Worm (Caenorhabditis elegans) whole organism, L3 larva: Measurements from ENCODE around the gene srh-147.
"Not testable (repeated sequence)": the region's sequence is repeated elsewhere in the genome, so short reads cannot be mapped to it uniquely, and the experiment has no call there.

Source experiments
- ZK546.5 ChIP-seq: sonication (generic microtip); optimal IDR thresholded peaks from 2 replicates; lab custom pipeline; 2017; ENCODE audit warnings: missing biosample characterization, missing genetic modification characterization
- aly-2 ChIP-seq: fragments of 150-350 bp; optimal IDR thresholded peaks from 2 replicates; lab custom pipeline; 2014; ENCODE audit warnings: missing biosample characterization, missing genetic modification characterization
- ama-1 ChIP-seq: fragments of 150-350 bp; optimal IDR thresholded peaks from 2 replicates; lab custom pipeline; 2018
- ceh-28 ChIP-seq: fragments of 150-350 bp; optimal IDR thresholded peaks from 2 replicates; lab custom pipeline; 2014; ENCODE audit warnings: missing biosample characterization, missing genetic modification reagents, missing genetic modification characterization
- ceh-82 ChIP-seq: fragments of 150-350 bp; optimal IDR thresholded peaks from 2 replicates; lab custom pipeline; 2014; ENCODE audit warnings: missing biosample characterization, missing genetic modification characterization
- ceh-9 ChIP-seq: sonication (generic microtip); optimal IDR thresholded peaks from 2 replicates; lab custom pipeline; 2018; ENCODE audit warnings: missing biosample characterization, missing genetic modification characterization
- daf-12 ChIP-seq: fragments of 150-350 bp; optimal IDR thresholded peaks from 2 replicates; lab custom pipeline; 2014; ENCODE audit warnings: missing biosample characterization, missing genetic modification reagents, missing genetic modification characterization
- egl-27 ChIP-seq: sonication (generic microtip); optimal IDR thresholded peaks from 4 replicates; lab custom pipeline; 2017; ENCODE audit warnings: missing biosample characterization, missing genetic modification reagents, missing genetic modification characterization
- egl-5 ChIP-seq: fragments of 150-350 bp; optimal IDR thresholded peaks from 2 replicates; lab custom pipeline; 2017; ENCODE audit warnings: missing biosample characterization, missing genetic modification reagents, missing genetic modification characterization, inconsistent platforms
- elt-1 ChIP-seq: fragments of 150-350 bp; optimal IDR thresholded peaks from 2 replicates; lab custom pipeline; 2014; ENCODE audit warnings: missing biosample characterization, missing genetic modification characterization
- elt-3 ChIP-seq, 3 experiments: fragments of 150-350 bp in 1 of 3; sonication (generic microtip) in 2 of 3; optimal IDR thresholded peaks; 2 replicates in 2 of 3; 4 replicates in 1 of 3; lab custom pipeline; 2014 to 2017; ENCODE audit warnings: missing biosample characterization in 3 of 3, missing genetic modification characterization in 3 of 3
- eor-1 ChIP-seq, 2 experiments: fragments of 150-350 bp; optimal IDR thresholded peaks; 2 replicates each; lab custom pipeline; 2014 to 2018; ENCODE audit warnings: missing biosample characterization in 2 of 2, missing genetic modification characterization in 2 of 2
- fkh-10 ChIP-seq: sonication (generic microtip); optimal IDR thresholded peaks from 2 replicates; lab custom pipeline; 2017; ENCODE audit warnings: missing biosample characterization, missing genetic modification reagents, missing genetic modification characterization
- fos-1 ChIP-seq: fragments of 150-350 bp; optimal IDR thresholded peaks from 2 replicates; lab custom pipeline; 2014; ENCODE audit warnings: missing biosample characterization, missing genetic modification characterization
- jun-1 ChIP-seq: fragments of 150-350 bp; optimal IDR thresholded peaks from 2 replicates; lab custom pipeline; 2014; ENCODE audit warnings: missing biosample characterization, missing genetic modification reagents, missing genetic modification characterization
- lin-15B ChIP-seq: fragments of 150-350 bp; optimal IDR thresholded peaks from 2 replicates; lab custom pipeline; 2014; ENCODE audit warnings: missing biosample characterization, missing genetic modification characterization
- lin-39 ChIP-seq: fragments of 150-350 bp; optimal IDR thresholded peaks from 2 replicates; lab custom pipeline; 2018; ENCODE audit warnings: missing biosample characterization, missing genetic modification reagents, missing genetic modification characterization
- lsy-12 ChIP-seq: sonication (generic microtip); optimal IDR thresholded peaks from 2 replicates; lab custom pipeline; 2016; ENCODE audit warnings: mild to moderate bottlenecking, missing genetic modification characterization, missing compliant biosample characterization
- mml-1 ChIP-seq: fragments of 150-350 bp; sonication (generic microtip); optimal IDR thresholded peaks from 3 replicates; lab custom pipeline; 2014; ENCODE audit warnings: missing biosample characterization, missing genetic modification characterization
- nfya-1 ChIP-seq: sonication (generic microtip); optimal IDR thresholded peaks from 2 replicates; lab custom pipeline; 2017; ENCODE audit warnings: missing genetic modification characterization, mild to moderate bottlenecking, missing compliant biosample characterization, antibody characterized with exemption, moderate library complexity; ENCODE audit not compliant: insufficient read depth
- nhr-11 ChIP-seq: fragments of 150-350 bp; optimal IDR thresholded peaks from 2 replicates; lab custom pipeline; 2014; ENCODE audit warnings: missing biosample characterization, missing genetic modification characterization
- nhr-12 ChIP-seq: fragments of 150-350 bp; optimal IDR thresholded peaks from 2 replicates; lab custom pipeline; 2014; ENCODE audit warnings: missing biosample characterization, missing genetic modification characterization
- nhr-23 ChIP-seq: fragments of 150-350 bp; optimal IDR thresholded peaks from 2 replicates; lab custom pipeline; 2014; ENCODE audit warnings: missing biosample characterization, missing genetic modification reagents, missing genetic modification characterization
- nhr-25 ChIP-seq: sonication (generic microtip); optimal IDR thresholded peaks from 2 replicates; lab custom pipeline; 2017; ENCODE audit warnings: missing biosample characterization, missing genetic modification characterization
- nhr-28 ChIP-seq: fragments of 150-350 bp; optimal IDR thresholded peaks from 2 replicates; lab custom pipeline; 2014; ENCODE audit warnings: missing biosample characterization, missing genetic modification characterization
- nhr-43 ChIP-seq: sonication (generic microtip); optimal IDR thresholded peaks from 2 replicates; lab custom pipeline; 2016; ENCODE audit warnings: mild to moderate bottlenecking, missing genetic modification characterization, missing compliant biosample characterization; ENCODE audit not compliant: poor library complexity, severe bottlenecking
- nhr-67 ChIP-seq: fragments of 150-350 bp; optimal IDR thresholded peaks from 2 replicates; lab custom pipeline; 2014; ENCODE audit warnings: missing biosample characterization, missing genetic modification characterization
- nhr-77 ChIP-seq: fragments of 150-350 bp; optimal IDR thresholded peaks from 2 replicates; lab custom pipeline; 2014; ENCODE audit warnings: missing biosample characterization, missing genetic modification characterization
- sea-2 ChIP-seq: fragments of 150-350 bp; sonication (generic microtip); optimal IDR thresholded peaks from 4 replicates; lab custom pipeline; 2014; ENCODE audit warnings: missing biosample characterization, missing genetic modification reagents, missing genetic modification characterization
- skn-1 ChIP-seq: fragments of 150-350 bp; optimal IDR thresholded peaks from 2 replicates; lab custom pipeline; 2014; ENCODE audit warnings: missing biosample characterization, missing genetic modification characterization
- tbx-2 ChIP-seq: sonication (generic microtip); optimal IDR thresholded peaks from 2 replicates; lab custom pipeline; 2016; ENCODE audit warnings: mild to moderate bottlenecking, missing genetic modification characterization, missing compliant biosample characterization
- unc-39 ChIP-seq: sonication (generic microtip); optimal IDR thresholded peaks from 4 replicates; lab custom pipeline; 2017; ENCODE audit warnings: missing biosample characterization, missing genetic modification characterization
- unc-62 ChIP-seq: fragments of 150-350 bp; sonication (generic microtip); optimal IDR thresholded peaks from 4 replicates; lab custom pipeline; 2014; ENCODE audit warnings: missing biosample characterization, missing genetic modification reagents, missing genetic modification characterization
- zag-1 ChIP-seq: fragments of 150-350 bp; optimal IDR thresholded peaks from 2 replicates; lab custom pipeline; 2014; ENCODE audit warnings: missing biosample characterization, missing genetic modification characterization
- ztf-11 ChIP-seq: fragments of 150-350 bp; optimal IDR thresholded peaks from 2 replicates; lab custom pipeline; 2014; ENCODE audit warnings: missing biosample characterization, missing genetic modification characterization

srh-147 gene

DNA sequence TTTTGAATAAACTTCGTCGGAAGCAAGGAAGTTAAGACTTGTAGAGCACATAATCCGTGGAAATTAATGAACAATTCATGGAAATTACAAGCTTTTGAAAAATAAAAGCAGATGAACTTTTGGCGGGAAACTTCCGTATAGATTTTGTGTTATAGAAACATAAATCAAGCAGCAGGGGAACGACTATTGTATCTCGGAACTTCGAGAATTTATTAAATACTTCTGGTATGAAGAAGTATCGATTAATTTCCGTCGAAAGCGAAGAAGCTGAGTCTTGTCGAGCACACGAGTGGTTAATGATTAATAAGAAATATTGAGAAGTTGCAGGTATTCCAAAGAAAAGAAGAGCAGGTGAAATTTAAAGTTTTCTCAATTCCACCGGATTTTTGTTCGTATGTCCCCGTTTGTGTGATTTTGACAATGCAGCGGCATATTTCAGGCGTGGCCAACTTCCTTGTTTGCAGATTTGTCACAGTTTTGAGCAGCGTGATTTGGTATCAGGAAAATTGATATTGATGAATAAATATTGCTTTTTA lies at the start of gene srh-147:
Gene srh-147, minus strand, starts transcription at position 51 of the 536 bp plus-strand sequence.
- not testable (repeated sequence) for TF ChIP-seq ZK546.5, tbx-2, fos-1 (tag; lab: Kevin White, UChicago)
- TF ChIP-seq, all 47 proteins: peak for 0; not testable (repeated sequence) for 47

DNA sequence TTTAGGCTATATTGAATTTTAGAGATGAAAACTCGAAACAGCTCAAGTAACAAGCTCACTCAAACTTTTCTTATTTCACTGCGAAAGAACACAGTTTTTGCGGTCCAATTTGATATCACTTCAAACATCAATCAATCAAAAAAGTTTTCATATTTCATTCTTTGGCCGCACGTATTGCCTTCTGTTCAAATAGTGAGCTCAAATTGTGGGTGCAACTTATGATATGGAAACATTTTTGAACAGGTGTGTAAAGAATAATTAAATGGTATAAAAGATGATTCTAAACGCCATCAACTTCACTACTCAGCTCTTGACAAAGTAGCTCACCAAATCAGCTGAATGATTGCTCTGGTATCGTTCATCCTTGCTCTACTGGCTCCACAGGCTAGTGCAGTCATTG lies 49.6 kb upstream of the srh-147 start, which contains the start of gene T06C12.14:
Gene T06C12.14, plus strand, starts transcription at position 301 of the 400 bp plus-strand sequence.
- TF ChIP-seq zag-1, result no peak
- no peak for TF ChIP-seq daf-12 (tag; lab: Kevin White, UChicago)
- no peak for TF ChIP-seq lin-39 (tag; lab: Kevin White, UChicago)
- TF ChIP-seq skn-1 (tag; lab: Kevin White, UChicago), result no peak
- TF ChIP-seq aly-2, result no peak
- no peak for TF ChIP-seq nhr-43 (tag; lab: Kevin White, UChicago)
- no peak for TF ChIP-seq ceh-28 (tag; lab: Kevin White, UChicago)
- TF ChIP-seq nhr-77 (tag; lab: Kevin White, UChicago), result no peak
- TF ChIP-seq, all 47 proteins: peak for 0

DNA sequence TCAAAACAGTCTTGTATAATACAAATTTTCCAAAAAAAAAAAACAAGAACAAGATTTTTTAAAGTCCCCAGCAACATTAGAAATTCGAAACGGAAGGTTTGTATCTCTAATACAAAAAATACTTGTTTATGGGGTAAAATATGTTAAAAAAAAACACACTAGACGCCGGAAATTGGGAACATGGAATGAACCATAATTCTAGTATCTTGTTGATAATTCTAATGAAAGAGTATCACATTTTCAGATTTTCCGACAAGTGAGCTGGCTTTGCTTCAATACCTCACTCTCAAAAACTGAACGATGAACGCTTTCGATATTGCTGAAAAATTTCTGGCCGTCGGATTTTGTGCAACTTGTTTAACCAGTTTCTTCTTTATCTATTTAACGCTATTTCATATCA lies 47.6 kb upstream of the srh-147 start, which contains the start of gene str-60:
Gene str-60, plus strand, starts transcription at position 301 of the 400 bp plus-strand sequence.
- no peak for TF ChIP-seq unc-62 (GFP tag; lab: Kevin White, UChicago)
- TF ChIP-seq jun-1 (tag; lab: Kevin White, UChicago), result no peak
- no peak for TF ChIP-seq lin-39 (tag; lab: Kevin White, UChicago)
- TF ChIP-seq ama-1, result no peak
- no peak for TF ChIP-seq nhr-11
- no peak for TF ChIP-seq egl-27 (tag; lab: Kevin White, UChicago)
- no peak for TF ChIP-seq fos-1 (tag; lab: Kevin White, UChicago)
- TF ChIP-seq unc-39, result no peak
- TF ChIP-seq lin-15B (tag; lab: Kevin White, UChicago), result no peak
- TF ChIP-seq aly-2, result no peak
- no peak for TF ChIP-seq nfya-1 (tag; lab: Kevin White, UChicago)
- TF ChIP-seq nhr-43 (tag; lab: Kevin White, UChicago), result no peak
- no peak for TF ChIP-seq egl-5 (tag; lab: Kevin White, UChicago)
- TF ChIP-seq ztf-11 (tag; lab: Kevin White, UChicago), result no peak
- no peak for TF ChIP-seq nhr-12 (tag; lab: Kevin White, UChicago)

DNA sequence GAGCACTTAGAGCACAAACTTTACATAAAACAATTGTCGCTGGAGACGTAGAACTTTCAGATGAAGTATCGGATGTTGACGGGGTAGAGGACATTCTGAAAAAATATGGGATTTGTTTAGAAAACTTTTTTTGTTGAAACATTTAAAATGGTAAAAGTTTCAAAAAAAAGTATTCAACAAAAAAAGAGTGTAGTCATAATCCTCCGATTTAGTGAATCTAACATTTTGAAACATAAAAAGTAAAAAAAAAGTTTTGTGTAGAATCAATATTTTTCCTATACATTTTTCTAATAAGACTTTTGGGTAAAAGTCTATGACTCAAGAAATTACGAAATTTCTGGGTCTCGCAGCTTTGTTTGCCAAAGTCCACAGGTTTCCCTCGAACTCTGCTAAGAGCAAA lies 46.5 kb upstream of the srh-147 start, which contains the start of gene nhr-213:
Gene nhr-213, minus strand, starts transcription at position 101 of the 400 bp plus-strand sequence.
- no peak for TF ChIP-seq ceh-82 (tag; lab: Kevin White, UChicago)
- TF ChIP-seq tbx-2 (tag; lab: Kevin White, UChicago), result no peak
- TF ChIP-seq nhr-11, result no peak
- TF ChIP-seq lsy-12, result no peak
- no peak for TF ChIP-seq mml-1
- no peak for TF ChIP-seq eor-1 (tag; optimal IDR thresholded peaks at IDR 0.05; lab: Kevin White, UChicago)
- no peak for TF ChIP-seq fos-1 (tag; lab: Kevin White, UChicago)
- no peak for TF ChIP-seq nhr-67 (tag; lab: Kevin White, UChicago)
- no peak for TF ChIP-seq aly-2
- no peak for TF ChIP-seq nfya-1 (tag; lab: Kevin White, UChicago)
- TF ChIP-seq nhr-77 (tag; lab: Kevin White, UChicago), result no peak

DNA sequence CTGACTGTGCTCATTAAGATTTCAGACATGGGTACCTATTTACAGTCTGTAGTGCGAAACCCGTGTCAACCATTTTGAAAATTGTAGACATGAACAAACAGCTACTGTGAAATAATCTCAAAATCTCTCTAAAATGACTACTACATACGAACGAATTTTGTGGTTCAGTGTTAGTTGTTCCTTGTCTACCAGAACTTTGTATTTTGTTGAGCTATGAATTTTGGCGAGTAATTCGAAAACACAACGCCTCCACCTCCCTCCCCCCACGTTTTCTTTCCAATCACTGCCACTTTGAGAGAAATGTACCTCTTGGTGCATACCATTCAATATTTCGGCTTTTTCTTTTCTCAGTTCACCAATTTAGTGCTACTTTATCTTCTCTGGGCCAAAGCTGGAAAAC lies 42.6 kb upstream of the srh-147 start, which contains the start of gene T06C12.11:
Gene T06C12.11, plus strand, starts transcription at position 301 of the 400 bp plus-strand sequence.
- TF ChIP-seq ceh-9 (tag; lab: Kevin White, UChicago) (no peak), nhr-28 (tag; lab: Kevin White, UChicago) (no peak), elt-3 (tag; optimal IDR thresholded peaks at IDR 0.05; lab: Kevin White, UChicago) (no peak), sea-2 (GFP tag; lab: Kevin White, UChicago) (no peak), elt-1 (tag; lab: Kevin White, UChicago) (no peak), nhr-12 (tag; lab: Kevin White, UChicago) (no peak), fkh-10 (GFP tag; lab: Kevin White, UChicago) (no peak), nhr-25 (no peak), nhr-23 (no peak)
